Fruit fly (Drosophila melanogaster): ENCODE data around the gene CG7824.

Gene CG7824

DNA sequence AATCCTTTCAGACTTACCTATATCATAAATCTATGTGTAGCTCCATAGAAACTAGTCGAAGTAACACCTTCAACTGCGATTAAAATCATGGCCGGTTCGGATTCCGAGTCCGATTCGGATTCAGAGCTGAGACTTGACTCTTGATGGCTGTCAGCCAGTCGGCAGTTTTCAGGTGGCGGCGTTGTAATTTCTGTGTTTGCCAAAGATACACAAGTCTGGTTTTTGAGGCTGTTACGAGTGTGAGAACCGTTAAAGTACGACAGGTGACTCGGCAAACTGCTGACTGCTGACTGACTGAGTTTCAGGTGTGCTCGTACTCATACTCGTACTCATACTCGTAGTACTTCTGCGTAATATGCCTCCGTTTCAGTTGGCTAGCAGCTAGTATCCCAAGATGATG, 32.4 kb upstream of the CG7824 start (continued):
- TF ChIP-seq dan (GFP tag; IDR thresholded peaks at IDR 0.05) = no peak
- no peak for TF ChIP-seq peb (GFP tag; IDR thresholded peaks at IDR 0.05)
- TF ChIP-seq Trl (optimal IDR thresholded peaks at IDR 0.05) = no peak
- peak; percentile 27 for TF ChIP-seq Trl (GFP tag; optimal IDR thresholded peaks at IDR 0.05)
- TF ChIP-seq Doc2 (GFP tag; IDR thresholded peaks at IDR 0.05) = no peak
- no peak for TF ChIP-seq ind (GFP tag; optimal IDR thresholded peaks at IDR 0.05)
- no peak for TF ChIP-seq CG32767 (GFP tag; IDR thresholded peaks at IDR 0.05)
- peak; percentile 2 for TF ChIP-seq shn (GFP tag; optimal IDR thresholded peaks at IDR 0.05)
- TF ChIP-seq Scr (GFP tag; IDR thresholded peaks at IDR 0.05; ENCODE audit: partially characterized antibody) = no peak
- no peak for TF ChIP-seq CG6765 (GFP tag; optimal IDR thresholded peaks at IDR 0.05)
- peak; percentile 18 for TF ChIP-seq CG7556 (GFP tag; optimal IDR thresholded peaks at IDR 0.05)
- no peak for TF ChIP-seq Dip2 (GFP tag; IDR thresholded peaks at IDR 0.05)
- TF ChIP-seq insv (GFP tag; optimal IDR thresholded peaks at IDR 0.05) = no peak
- no peak for TF ChIP-seq nom (GFP tag; optimal IDR thresholded peaks at IDR 0.05)
- TF ChIP-seq Taf1 (GFP tag; IDR thresholded peaks at IDR 0.05) = no peak
- no peak for TF ChIP-seq CG12219 (GFP tag; optimal IDR thresholded peaks at IDR 0.05)
- TF ChIP-seq CG11695 (GFP tag; IDR thresholded peaks at IDR 0.05) = no peak
- no peak for TF ChIP-seq emc (GFP tag; optimal IDR thresholded peaks at IDR 0.05)
- no peak for TF ChIP-seq CG30403 (GFP tag; optimal IDR thresholded peaks at IDR 0.05)
- no peak for TF ChIP-seq gt (GFP tag; IDR thresholded peaks at IDR 0.05)
- no peak for TF ChIP-seq Dip3 (GFP tag; optimal IDR thresholded peaks at IDR 0.05)
- no peak for TF ChIP-seq CG8765 (GFP tag; IDR thresholded peaks at IDR 0.05)
- TF ChIP-seq CG14965 (GFP tag; optimal IDR thresholded peaks at IDR 0.05; ENCODE audit: borderline replicate concordance) = no peak
- no peak for TF ChIP-seq CG15696 (tag; optimal IDR thresholded peaks at IDR 0.05)
- no peak for TF ChIP-seq pros (GFP tag; optimal IDR thresholded peaks at IDR 0.05)
- TF ChIP-seq psq (GFP tag; optimal IDR thresholded peaks at IDR 0.05) = no peak
- peak; percentile 6 for TF ChIP-seq CG10543 (GFP tag; optimal IDR thresholded peaks at IDR 0.05)
- no peak for TF ChIP-seq CG8924 (tag; optimal IDR thresholded peaks at IDR 0.05)
- no peak for TF ChIP-seq CG14667 (GFP tag; IDR thresholded peaks at IDR 0.05)
- TF ChIP-seq bigmax (GFP tag; optimal IDR thresholded peaks at IDR 0.05) = no peak
- TF ChIP-seq CG10979 (tag; optimal IDR thresholded peaks at IDR 0.05) = no peak
- no peak for TF ChIP-seq CG17912 (GFP tag; optimal IDR thresholded peaks at IDR 0.05)
- no peak for TF ChIP-seq Ets65A (GFP tag)
- no peak for TF ChIP-seq CG7357 (GFP tag; IDR thresholded peaks at IDR 0.05)
- no peak for TF ChIP-seq yki (optimal IDR thresholded peaks at IDR 0.05)
- no peak for TF ChIP-seq Atf-2 (GFP tag; optimal IDR thresholded peaks at IDR 0.05)
- no peak for TF ChIP-seq z (GFP tag; IDR thresholded peaks at IDR 0.05)
- TF ChIP-seq CG12104 (GFP tag; optimal IDR thresholded peaks at IDR 0.05) = no peak
- no peak for TF ChIP-seq tio (GFP tag; optimal IDR thresholded peaks at IDR 0.05)
- peak; percentile 53 for TF ChIP-seq PHDP (tag; optimal IDR thresholded peaks at IDR 0.05)
- no peak for TF ChIP-seq ERR (GFP tag; optimal IDR thresholded peaks at IDR 0.05)
- no peak for TF ChIP-seq salm (tag; optimal IDR thresholded peaks at IDR 0.05)
- no peak for TF ChIP-seq Elba2 (GFP tag; optimal IDR thresholded peaks at IDR 0.05)
- no peak for TF ChIP-seq GATAe (GFP tag; conservative IDR thresholded peaks at IDR 0.05)
- TF ChIP-seq Atf3 (GFP tag; optimal IDR thresholded peaks at IDR 0.05) = no peak
- TF ChIP-seq hb (GFP tag; IDR thresholded peaks at IDR 0.05; ENCODE audit: partially characterized antibody) = no peak
- no peak for TF ChIP-seq H15 (GFP tag; IDR thresholded peaks at IDR 0.05)
- TF ChIP-seq eve (GFP tag; optimal IDR thresholded peaks at IDR 0.05) = no peak
- no peak for TF ChIP-seq CG7963 (GFP tag; IDR thresholded peaks at IDR 0.05; ENCODE audit: partially characterized antibody)
- TF ChIP-seq Usf (GFP tag; optimal IDR thresholded peaks at IDR 0.05) = no peak
- no peak for TF ChIP-seq CG15479 (GFP tag; optimal IDR thresholded peaks at IDR 0.05)
- no peak for TF ChIP-seq sug (tag; optimal IDR thresholded peaks at IDR 0.05)
- peak; percentile 53 for TF ChIP-seq Fer1 (GFP tag; optimal IDR thresholded peaks at IDR 0.05)
- TF ChIP-seq CG7928 (GFP tag; optimal IDR thresholded peaks at IDR 0.05) = no peak
